Fruit fly (Drosophila melanogaster) whole organism, adult: Measurements from ENCODE around the gene CG8564.
A peak's percentile ranks its signal among the peaks of the same experiment; 100 is the strongest.

Source experiments
- CG11617 ChIP-seq: fragments of 200-800 bp; sonication (Bioruptor generic); optimal IDR thresholded peaks from 2 replicates; lab custom pipeline; 2017; ENCODE audit warnings: mild to moderate bottlenecking, missing biosample characterization, missing genetic modification reagents, missing genetic modification characterization
- CG12768 ChIP-seq: fragments of 200-800 bp; sonication (Bioruptor generic); optimal IDR thresholded peaks from 2 replicates; lab custom pipeline; 2017; ENCODE audit warnings: missing biosample characterization, missing genetic modification characterization, mild to moderate bottlenecking, moderate library complexity, missing genetic modification reagents
- CG14711 ChIP-seq: fragments of 200-800 bp; sonication (Bioruptor generic); optimal IDR thresholded peaks from 2 replicates; lab custom pipeline; 2018; ENCODE audit warnings: missing biosample characterization, mild to moderate bottlenecking, missing genetic modification characterization, moderate library complexity
- CG1620 ChIP-seq: fragments of 200-800 bp; sonication (Bioruptor generic); optimal IDR thresholded peaks from 2 replicates; lab custom pipeline; 2016; ENCODE audit warnings: missing biosample characterization, missing genetic modification characterization
- CG33017 ChIP-seq: fragments of 200-800 bp; sonication (Bioruptor generic); optimal IDR thresholded peaks from 2 replicates; lab custom pipeline; 2018; ENCODE audit warnings: missing biosample characterization, mild to moderate bottlenecking, missing genetic modification characterization, moderate library complexity
- CG5204 ChIP-seq: fragments of 200-800 bp; sonication (Bioruptor generic); optimal IDR thresholded peaks from 2 replicates; lab custom pipeline; 2016; ENCODE audit warnings: missing biosample characterization, missing genetic modification characterization
- CG7045 ChIP-seq: fragments of 200-800 bp; sonication (Bioruptor generic); optimal IDR thresholded peaks from 2 replicates; lab custom pipeline; 2017; ENCODE audit warnings: missing biosample characterization, mild to moderate bottlenecking, missing genetic modification characterization
- CG7101 ChIP-seq: fragments of 200-800 bp; sonication (Bioruptor generic); optimal IDR thresholded peaks from 2 replicates; lab custom pipeline; 2018; ENCODE audit warnings: missing biosample characterization, mild to moderate bottlenecking, missing genetic modification characterization, moderate library complexity
- Clk ChIP-seq: fragments of 200-800 bp; sonication (Bioruptor generic); optimal IDR thresholded peaks from 2 replicates; lab custom pipeline; 2017; ENCODE audit warnings: missing biosample characterization, missing genetic modification characterization
- Crg-1 ChIP-seq: fragments of 200-800 bp; sonication (Bioruptor generic); optimal IDR thresholded peaks from 2 replicates; lab custom pipeline; 2016; ENCODE audit warnings: missing biosample characterization, missing genetic modification characterization
- Hr96 ChIP-seq: fragments of 200-800 bp; sonication (Bioruptor generic); optimal IDR thresholded peaks from 2 replicates; lab custom pipeline; 2016; ENCODE audit warnings: missing biosample characterization, missing genetic modification characterization
- Mnt ChIP-seq: fragments of 200-800 bp; sonication (Bioruptor generic); optimal IDR thresholded peaks from 2 replicates; lab custom pipeline; 2016; ENCODE audit warnings: missing biosample characterization, mild to moderate bottlenecking, missing genetic modification characterization
- bab1 ChIP-seq: fragments of 200-800 bp; sonication (Bioruptor generic); optimal IDR thresholded peaks from 3 replicates; lab custom pipeline; 2019; ENCODE audit warnings: missing biosample characterization, mild to moderate bottlenecking, missing genetic modification characterization, moderate library complexity
- cic ChIP-seq: fragments of 200-800 bp; sonication (Bioruptor generic); optimal IDR thresholded peaks from 2 replicates; lab custom pipeline; 2017; ENCODE audit warnings: missing biosample characterization, mild to moderate bottlenecking, missing genetic modification characterization, moderate library complexity
- cnc ChIP-seq, 2 experiments: fragments of >200 bp; optimal IDR thresholded peaks; 2 replicates each; lab custom pipeline; 2017
- kay ChIP-seq: fragments of 200-800 bp; sonication (Bioruptor generic); peaks from one replicate; lab custom pipeline; 2016; ENCODE audit warnings: missing biosample characterization, missing genetic modification characterization, borderline replicate concordance
- ovo ChIP-seq: fragments of 200-800 bp; sonication (Bioruptor generic); optimal IDR thresholded peaks from 2 replicates; lab custom pipeline; 2016; ENCODE audit warnings: missing biosample characterization, missing genetic modification characterization
- pad ChIP-seq: fragments of 200-800 bp; sonication (Bioruptor generic); optimal IDR thresholded peaks from 3 replicates; lab custom pipeline; 2017; ENCODE audit warnings: missing biosample characterization, missing genetic modification characterization, mild to moderate bottlenecking, moderate library complexity, missing genetic modification reagents
- tj ChIP-seq: fragments of 200-800 bp; sonication (Bioruptor generic); optimal IDR thresholded peaks from 3 replicates; lab custom pipeline; 2017; ENCODE audit warnings: missing biosample characterization, mild to moderate bottlenecking, missing genetic modification characterization, moderate library complexity
- toe ChIP-seq: fragments of 200-800 bp; sonication (Bioruptor generic); optimal IDR thresholded peaks from 2 replicates; lab custom pipeline; 2016; ENCODE audit warnings: missing biosample characterization, missing genetic modification characterization

The CG8564 gene

DNA sequence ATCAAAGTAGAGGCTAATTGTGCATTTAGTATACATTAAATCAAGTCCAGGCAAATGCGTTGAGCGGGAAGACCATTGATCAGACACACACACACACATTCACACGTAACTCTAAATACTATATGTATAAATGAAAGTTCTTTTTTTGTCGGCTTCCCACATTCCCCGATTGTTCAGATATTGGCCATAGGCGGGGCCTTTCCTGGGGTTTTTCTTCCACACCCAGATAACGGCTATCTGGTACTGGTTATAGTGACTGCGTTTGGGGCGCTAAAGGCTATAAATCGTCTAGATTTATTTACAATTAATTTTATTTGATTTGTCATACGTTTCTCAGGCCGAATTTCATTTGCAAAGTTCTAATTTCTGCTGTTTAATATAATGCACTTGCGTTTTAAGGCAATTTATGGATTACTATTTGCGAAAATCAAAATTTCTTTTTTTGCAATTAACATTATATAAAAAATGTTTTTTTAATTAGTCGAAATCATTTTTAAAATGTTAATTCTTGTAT, 45.2 kb upstream of the CG8564 start:
- no peak for TF ChIP-seq bab1 (GFP tag; lab: Kevin White, UChicago)
- TF ChIP-seq kay: peak; percentile 62

DNA sequence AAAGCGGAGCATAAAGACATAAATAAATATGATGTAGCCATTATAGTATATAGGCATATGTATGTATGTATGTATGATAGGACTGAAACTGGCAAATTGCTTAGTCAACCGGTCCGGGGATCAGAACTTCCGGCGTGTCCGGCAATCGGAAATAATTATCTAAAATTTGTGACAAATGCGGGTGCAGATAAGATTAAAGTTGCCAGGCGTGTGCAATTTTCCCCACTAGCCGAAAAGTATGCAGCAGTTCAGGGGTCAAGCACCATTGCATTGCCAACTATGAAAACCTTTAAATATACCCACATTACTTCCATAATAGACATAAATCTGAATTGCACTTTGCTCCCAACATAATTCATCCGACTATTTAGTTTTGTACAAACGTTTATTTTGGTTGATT, 44.6 kb upstream of the CG8564 start:
- no peak for TF ChIP-seq CG7045
- no peak for TF ChIP-seq CG1620 (GFP tag; lab: Kevin White, UChicago)
- TF ChIP-seq CG14711: no peak
- no peak for TF ChIP-seq toe (GFP tag; lab: Kevin White, UChicago)
- no peak for TF ChIP-seq Hr96 (GFP tag; lab: Kevin White, UChicago)
- no peak for TF ChIP-seq CG11617
- TF ChIP-seq bab1 (GFP tag; lab: Kevin White, UChicago): no peak
- TF ChIP-seq CG7101 (tag; lab: Kevin White, UChicago): no peak
- no peak for TF ChIP-seq Clk
- no peak for TF ChIP-seq CG33017 (tag; lab: Kevin White, UChicago)
- no peak for TF ChIP-seq Crg-1
- no peak for TF ChIP-seq ovo (GFP tag; lab: Kevin White, UChicago)
- no peak for TF ChIP-seq cic (GFP tag; lab: Kevin White, UChicago)
- no peak for TF ChIP-seq tj (GFP tag; lab: Kevin White, UChicago)
- TF ChIP-seq Mnt (GFP tag; lab: Kevin White, UChicago): no peak
- no peak for TF ChIP-seq CG12768 (GFP tag; lab: Kevin White, UChicago)
- no peak for TF ChIP-seq kay
- no peak for TF ChIP-seq CG5204
- no peak for TF ChIP-seq pad (GFP tag; lab: Kevin White, UChicago)
- TF ChIP-seq cnc (optimal IDR thresholded peaks at IDR 0.05; lab: Kevin White, UChicago): no peak

DNA sequence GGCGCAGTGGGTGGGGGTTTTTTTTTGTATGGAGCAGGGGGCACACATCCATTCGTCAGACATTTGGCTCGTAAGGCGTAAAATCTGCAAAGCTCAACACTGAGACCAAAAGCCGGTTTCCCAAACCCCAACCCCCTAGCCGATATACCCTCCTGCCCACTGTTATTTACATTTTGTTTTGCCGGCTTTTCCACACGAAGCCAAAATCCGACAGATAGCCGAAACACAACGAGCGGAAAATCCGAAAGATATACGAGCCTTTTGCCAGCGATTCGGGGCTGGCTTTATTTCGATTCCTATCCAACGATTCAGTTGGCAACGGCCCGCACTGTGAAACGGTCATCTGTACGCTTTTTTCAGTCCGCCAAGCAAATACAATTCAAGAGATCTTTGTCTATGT, 35.8 kb upstream of the CG8564 start, which contains the start of gene CG42458:
Gene CG42458 (plus strand): TSS at position 311 of the 400 bp plus-strand sequence.
- TF ChIP-seq cic (GFP tag; lab: Kevin White, UChicago): no peak
- TF ChIP-seq tj (GFP tag; lab: Kevin White, UChicago): no peak
- TF ChIP-seq CG7045: no peak
- no peak for TF ChIP-seq CG5204
- peak; percentile 68 for TF ChIP-seq kay
- no peak for TF ChIP-seq CG14711

DNA sequence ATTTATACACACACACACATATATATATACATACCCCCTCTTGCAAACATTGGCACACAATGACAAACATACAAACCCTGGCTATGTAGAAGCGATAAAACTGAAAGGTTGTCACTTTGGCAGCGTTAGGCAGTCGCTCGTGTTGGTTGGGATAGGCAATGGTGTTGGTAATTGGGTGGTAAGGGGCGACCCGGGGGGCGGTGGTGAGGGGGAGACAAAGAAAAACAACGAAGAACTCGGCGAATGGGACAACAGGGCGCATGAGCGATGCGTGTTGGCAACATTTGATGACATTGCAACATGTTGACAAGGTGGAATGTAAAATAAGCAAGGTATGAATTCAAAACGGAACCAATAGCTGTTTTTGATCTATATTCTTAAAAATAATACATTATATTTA, 34.9 kb upstream of the CG8564 start:
- TF ChIP-seq Clk: no peak
- TF ChIP-seq CG12768 (GFP tag; lab: Kevin White, UChicago): no peak

DNA sequence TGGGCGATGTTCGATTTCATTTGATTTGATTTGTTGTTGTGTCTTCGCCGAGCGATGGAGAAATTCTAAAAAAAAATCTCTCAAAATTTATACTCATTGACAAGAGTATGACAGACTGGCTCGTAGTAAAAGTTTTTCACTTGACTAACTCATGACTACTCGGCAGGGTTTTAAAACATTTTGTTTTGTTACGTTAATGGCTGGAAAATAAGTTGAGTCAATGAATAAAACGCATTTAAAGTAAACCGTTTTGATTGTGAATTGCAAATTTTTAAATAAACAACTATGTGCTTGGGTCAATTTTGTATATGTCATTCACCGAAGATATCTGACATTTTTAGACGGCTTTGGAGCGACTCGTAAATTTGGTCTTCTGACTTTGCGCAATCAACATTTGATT, 16.4 kb upstream of the CG8564 start, which contains the start of gene CG8560:
Gene CG8560 (minus strand): TSS at position 101 of the 400 bp plus-strand sequence.
- no peak for TF ChIP-seq CG14711
- TF ChIP-seq kay: no peak
- TF ChIP-seq CG1620 (GFP tag; lab: Kevin White, UChicago): no peak
- TF ChIP-seq cic (GFP tag; lab: Kevin White, UChicago): no peak
- TF ChIP-seq Clk: no peak

DNA sequence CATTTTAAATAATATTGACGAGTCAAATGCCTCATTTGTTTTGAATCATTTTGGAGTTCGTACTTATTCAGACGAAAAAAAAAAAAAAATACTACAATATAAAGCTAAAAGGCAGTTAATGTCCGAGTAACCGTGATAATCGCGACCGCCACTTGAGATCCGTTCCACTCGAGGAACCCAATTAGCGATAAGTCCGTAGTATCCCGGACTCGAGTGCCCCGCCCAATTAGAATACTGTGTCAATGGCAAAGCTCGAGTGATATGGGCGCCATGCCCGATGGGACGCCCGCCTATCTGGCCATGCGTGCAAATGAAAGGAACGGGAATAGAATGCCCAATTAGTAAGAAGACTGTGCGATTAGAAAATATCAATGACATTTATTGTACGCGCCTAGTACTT, 14.3 kb upstream of the CG8564 start:
- TF ChIP-seq Mnt (GFP tag; lab: Kevin White, UChicago) (no peak), toe (GFP tag; lab: Kevin White, UChicago) (no peak), ovo (GFP tag; lab: Kevin White, UChicago) (no peak), bab1 (GFP tag; lab: Kevin White, UChicago) (no peak), CG7101 (tag; lab: Kevin White, UChicago) (no peak), CG11617 (no peak), CG33017 (tag; lab: Kevin White, UChicago) (no peak)

DNA sequence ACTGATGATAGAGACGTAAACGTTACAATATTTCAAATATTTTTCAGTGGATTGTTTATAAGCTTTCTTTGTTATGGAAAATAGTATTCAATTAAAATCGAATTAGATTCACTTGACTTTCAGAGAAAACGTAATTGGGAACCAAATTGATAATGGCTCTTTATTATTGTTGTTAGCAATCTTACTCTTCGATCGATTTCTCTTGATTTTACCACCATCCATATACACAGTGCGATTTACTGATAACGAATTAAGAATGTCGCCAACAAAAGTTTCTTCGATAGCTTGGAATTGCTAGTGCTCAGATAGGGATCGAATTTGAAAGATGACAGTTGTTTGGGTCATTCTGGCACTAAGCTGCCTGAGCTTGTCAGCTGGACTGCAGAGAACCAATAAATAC, 12.1 kb upstream of the CG8564 start, which contains the start of gene CG18417:
Gene CG18417 (plus strand): TSS at position 301 of the 400 bp plus-strand sequence.
- no peak for TF ChIP-seq ovo (GFP tag; lab: Kevin White, UChicago)
- TF ChIP-seq CG11617: no peak
- TF ChIP-seq tj (GFP tag; lab: Kevin White, UChicago): no peak
- no peak for TF ChIP-seq Hr96 (GFP tag; lab: Kevin White, UChicago)
- no peak for TF ChIP-seq CG14711
- TF ChIP-seq cic (GFP tag; lab: Kevin White, UChicago): no peak
- no peak for TF ChIP-seq toe (GFP tag; lab: Kevin White, UChicago)
- TF ChIP-seq CG7101 (tag; lab: Kevin White, UChicago): no peak
- no peak for TF ChIP-seq CG7045
- TF ChIP-seq CG33017 (tag; lab: Kevin White, UChicago): no peak
- no peak for TF ChIP-seq CG12768 (GFP tag; lab: Kevin White, UChicago)
- TF ChIP-seq CG5204: no peak
- TF ChIP-seq Clk: no peak
- no peak for TF ChIP-seq pad (GFP tag; lab: Kevin White, UChicago)
- TF ChIP-seq CG1620 (GFP tag; lab: Kevin White, UChicago): no peak
- TF ChIP-seq Mnt (GFP tag; lab: Kevin White, UChicago): no peak
- TF ChIP-seq cnc (optimal IDR thresholded peaks at IDR 0.05; lab: Kevin White, UChicago): no peak
- no peak for TF ChIP-seq kay

DNA sequence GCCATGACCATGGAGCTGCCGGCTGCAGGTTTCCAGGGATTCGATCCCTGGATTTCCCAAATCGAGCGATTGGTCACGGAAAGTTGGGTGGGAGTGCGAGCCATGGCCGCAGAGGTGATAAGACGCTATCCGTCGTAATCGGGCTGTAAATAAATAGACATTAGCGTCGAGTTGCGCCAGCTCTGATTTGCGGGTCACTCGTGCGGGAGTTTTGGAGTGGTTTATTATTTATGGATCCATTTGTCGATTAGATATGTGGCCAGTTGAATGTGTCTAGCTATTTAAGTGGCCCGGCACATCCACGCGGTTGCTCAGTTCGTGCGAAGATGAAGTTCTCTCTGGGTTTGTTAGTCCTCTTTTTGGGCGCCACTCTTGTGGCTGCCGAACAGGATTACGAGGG, 10.3 kb upstream of the CG8564 start, which contains the start of gene CG8562:
Gene CG8562 (plus strand): TSS at position 307 of the 400 bp plus-strand sequence.
- TF ChIP-seq tj (GFP tag; lab: Kevin White, UChicago): no peak
- no peak for TF ChIP-seq ovo (GFP tag; lab: Kevin White, UChicago)
- no peak for TF ChIP-seq CG11617
- no peak for TF ChIP-seq kay
- TF ChIP-seq CG33017 (tag; lab: Kevin White, UChicago): no peak
